Worm (Caenorhabditis elegans) whole organism, L4/young adult: Measurements from ENCODE around the gene C47D12.4.

Experiments
- W03F9.2 ChIP-seq: fragments of 150-350 bp; optimal IDR thresholded peaks from 2 replicates; lab custom pipeline; 2014; ENCODE audit warnings: missing biosample characterization, missing genetic modification characterization
- dao-5 ChIP-seq: sonication (generic microtip); optimal IDR thresholded peaks from 2 replicates; lab custom pipeline; 2016; ENCODE audit warnings: missing genotype, missing genetic modification characterization, moderate library complexity, missing compliant biosample characterization
- him-1 ChIP-seq: sonication (generic microtip); optimal IDR thresholded peaks from 2 replicates; lab custom pipeline; 2016; ENCODE audit warnings: missing genotype, missing genetic modification reagents, missing genetic modification characterization, missing compliant biosample characterization

- TF ChIP-seq W03F9.2 (tag; lab: Kevin White, UChicago) (no peak), dao-5 (tag; lab: Kevin White, UChicago) (no peak), him-1 (tag; lab: Kevin White, UChicago) (peak; percentile 74)
These were observed 47.4 kb upstream of the C47D12.4 start for ce11 chrII:11634057-11634676.
